Fruit fly (Drosophila melanogaster): ENCODE data around the gene Rack1.
A peak's percentile ranks its signal among the peaks of the same experiment; 100 is the strongest.

Gene Rack1

DNA sequence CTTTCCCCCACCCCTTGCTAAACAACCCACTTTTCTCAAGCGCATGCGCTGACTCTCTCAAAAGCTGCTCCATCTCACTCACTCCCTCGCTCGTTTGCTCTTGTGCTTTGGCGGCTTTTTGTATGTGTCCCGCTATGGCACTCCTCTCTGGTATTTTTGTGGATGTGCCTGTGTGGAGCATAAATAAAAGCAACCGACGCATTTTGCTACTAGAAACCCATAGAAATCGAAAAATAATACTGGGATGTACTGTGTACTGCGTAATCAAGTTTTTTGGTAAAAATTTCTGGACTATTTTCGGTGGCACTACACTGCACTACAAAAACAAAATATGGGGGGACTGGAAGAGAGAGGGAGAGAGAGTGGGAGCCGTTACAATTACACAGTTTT lies 17.4 kb downstream of the Rack1 start:
- TF ChIP-seq CG8478 (optimal IDR thresholded peaks at IDR 0.05) (no peak), CTCF (optimal IDR thresholded peaks at IDR 0.05) (no peak)

DNA sequence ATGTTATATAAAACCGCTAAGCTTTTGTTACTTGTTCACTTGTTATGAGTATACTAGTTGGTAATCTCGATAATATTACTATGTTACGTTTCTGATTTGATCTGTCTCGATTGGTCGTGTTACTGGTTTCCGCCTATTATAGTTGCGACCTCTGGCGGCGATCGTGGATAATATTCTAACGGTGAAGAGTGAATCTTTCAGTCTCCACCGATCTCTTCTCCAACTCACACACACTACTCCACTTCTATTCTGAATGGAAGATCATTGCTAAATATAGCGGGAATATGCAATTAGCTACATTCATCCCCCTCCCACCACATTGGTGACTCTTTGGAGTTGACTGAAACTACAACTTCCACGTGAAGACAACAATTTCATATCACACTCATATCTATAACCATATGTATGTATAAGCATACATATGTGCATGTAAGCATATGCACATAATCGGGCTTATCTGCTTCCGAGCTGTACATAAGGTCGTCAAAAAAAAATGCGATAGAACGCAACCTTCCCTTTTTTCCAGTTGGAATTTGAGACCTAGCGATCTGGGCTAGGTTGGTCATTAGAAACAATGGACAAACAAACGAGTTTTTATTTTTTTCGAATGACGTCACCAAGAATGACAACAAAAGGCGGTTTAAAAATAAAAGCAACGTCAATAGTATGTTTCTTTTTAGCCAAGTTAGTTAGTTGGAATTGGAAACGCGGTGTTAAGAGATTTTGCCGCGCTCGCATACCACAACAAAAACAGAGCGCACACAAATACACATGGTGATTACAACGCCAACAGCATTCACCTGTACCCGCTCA lies 18.0 kb downstream of the Rack1 start:
- TF ChIP-seq CG8478 (optimal IDR thresholded peaks at IDR 0.05): no peak
- TF ChIP-seq CTCF (optimal IDR thresholded peaks at IDR 0.05): peak; percentile 73 to 76

- no peak for TF ChIP-seq CTCF (optimal IDR thresholded peaks at IDR 0.05)
- no peak for TF ChIP-seq CG8478 (optimal IDR thresholded peaks at IDR 0.05)
Observed at dm6 chr2L:7807563-7807962, 19.6 kb downstream of the Rack1 start.

DNA sequence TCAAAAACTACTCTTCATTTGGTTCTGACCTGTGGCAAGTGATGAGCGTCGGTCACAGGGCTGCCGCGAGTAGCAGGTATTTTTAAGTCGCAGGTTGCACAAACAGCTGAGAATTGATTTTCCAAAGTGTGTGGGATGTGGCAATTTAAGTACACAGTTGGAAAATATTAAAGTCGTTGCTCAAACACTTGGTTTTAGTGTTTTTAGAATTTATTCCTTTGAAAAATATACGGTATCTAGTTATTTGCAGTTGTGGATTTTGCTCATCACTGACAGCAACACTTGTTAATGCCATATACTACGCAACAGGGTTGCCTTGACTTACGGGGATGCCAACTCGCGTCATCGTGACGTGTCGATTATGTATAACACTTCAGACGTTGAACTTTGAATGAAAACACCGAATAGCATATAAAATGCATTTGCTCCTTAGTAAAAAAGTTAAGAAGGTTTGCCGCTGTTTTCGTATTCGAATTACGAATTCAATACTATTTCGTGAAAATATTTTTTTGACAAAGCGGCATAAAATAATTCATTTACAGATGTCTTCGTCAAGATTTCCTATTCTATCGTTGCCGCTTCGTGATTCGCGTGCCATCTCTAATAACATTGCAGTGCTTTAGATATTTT lies 27.2 kb downstream of the Rack1 start, which contains the start of the genes Herp and r2d2:
TSS of gene Herp (minus strand) at position 255 of the 630 bp plus-strand sequence.
TSS of gene r2d2 (plus strand) at position 344 of the 630 bp plus-strand sequence.
- TF ChIP-seq CTCF (optimal IDR thresholded peaks at IDR 0.05) (peak in 1 of 2 experiments; percentile 17), CG8478 (optimal IDR thresholded peaks at IDR 0.05) (no peak)

dm6 chr2L:7795859-7796258 lies 31.3 kb downstream of the Rack1 start, which contains the start of gene LKRSDH:
Gene LKRSDH, minus strand, starts transcription at chr2L:7795959.
- TF ChIP-seq CTCF (optimal IDR thresholded peaks at IDR 0.05) (no peak), CG8478 (optimal IDR thresholded peaks at IDR 0.05) (no peak)

DNA sequence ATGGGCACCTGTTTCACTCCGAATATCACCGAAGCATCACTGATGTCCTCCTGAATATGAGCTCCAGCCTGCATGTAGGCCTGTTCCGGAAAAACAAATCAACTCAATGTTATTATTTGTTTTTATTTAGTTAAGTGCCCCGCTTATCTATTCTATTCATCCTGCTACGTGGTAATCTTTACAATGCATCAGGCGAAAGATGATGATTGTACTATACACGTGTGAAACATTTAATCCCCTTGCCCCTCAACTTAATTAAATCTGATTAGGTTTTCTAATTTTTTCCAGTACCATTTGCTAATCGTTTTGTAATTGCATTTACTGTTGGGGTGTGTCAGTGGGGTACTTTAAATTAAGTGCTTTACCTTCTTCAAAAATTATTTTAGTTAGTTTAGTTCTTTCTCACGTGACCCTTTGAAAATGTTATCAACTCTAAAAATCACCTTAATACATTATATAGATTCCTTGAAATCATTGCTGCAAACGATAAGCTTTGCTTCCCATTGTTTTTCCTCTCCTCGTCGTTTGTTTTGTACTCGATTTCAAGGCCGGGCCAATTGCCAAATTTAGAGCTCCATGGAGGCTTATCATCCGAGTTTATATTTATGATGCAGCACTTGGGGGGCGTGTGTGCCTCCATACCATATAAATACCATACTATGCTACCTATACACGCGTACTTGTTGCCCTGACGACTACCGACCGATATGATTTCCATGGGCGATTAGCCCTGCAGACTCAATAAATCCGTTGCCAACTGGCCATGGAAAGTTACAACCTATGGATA lies 32.2 kb downstream of the Rack1 start:
- TF ChIP-seq CTCF (optimal IDR thresholded peaks at IDR 0.05) (no peak), CG8478 (optimal IDR thresholded peaks at IDR 0.05) (no peak)

DNA sequence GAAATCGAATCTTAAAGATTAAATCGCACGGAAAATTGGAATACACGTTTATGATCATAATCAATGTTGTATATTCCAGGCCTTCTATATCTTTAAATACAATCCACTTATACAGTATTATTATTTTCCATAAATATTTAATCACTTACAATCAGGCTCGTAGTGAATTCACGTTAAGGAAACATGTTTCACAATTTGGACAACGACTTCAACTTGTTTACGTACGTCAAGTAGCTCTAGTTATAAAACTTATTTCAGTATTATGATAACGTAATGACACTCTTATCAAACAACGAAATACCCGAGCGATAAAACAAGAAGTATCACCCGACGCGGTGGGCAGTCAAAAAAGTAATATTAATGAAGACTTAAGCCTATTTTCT lies 35.8 kb downstream of the Rack1 start:
- no peak for TF ChIP-seq CG8478 (optimal IDR thresholded peaks at IDR 0.05)
- TF ChIP-seq CTCF (optimal IDR thresholded peaks at IDR 0.05): no peak

dm6 chr2L:7790448-7791355 lies 36.4 kb downstream of the Rack1 start, which contains the start of gene CG7149:
Gene CG7149, minus strand, starts transcription at chr2L:7790557.
- TF ChIP-seq CG8478 (optimal IDR thresholded peaks at IDR 0.05) (no peak), CTCF (optimal IDR thresholded peaks at IDR 0.05) (no peak)

DNA sequence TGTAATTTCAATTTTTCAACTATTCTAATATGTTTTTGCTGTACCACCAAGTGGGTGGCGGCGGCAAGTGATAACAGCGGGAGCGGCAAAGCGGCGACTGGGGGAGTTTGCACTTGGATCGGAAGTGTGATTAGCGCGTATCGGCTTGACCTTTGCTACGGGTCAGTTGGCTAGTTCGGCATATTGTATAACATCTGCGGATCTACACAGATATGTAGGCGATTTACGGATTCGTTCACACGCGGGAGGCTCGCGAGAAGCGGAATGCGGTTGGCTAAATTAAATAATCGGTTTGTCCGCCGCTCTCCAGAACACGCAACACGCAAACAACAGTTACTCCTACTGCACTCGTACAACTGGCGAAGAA lies 37.1 kb downstream of the Rack1 start:
- no peak for TF ChIP-seq CG8478 (optimal IDR thresholded peaks at IDR 0.05)
- no peak for TF ChIP-seq CTCF (optimal IDR thresholded peaks at IDR 0.05)

dm6 chr2L:7788952-7789466 lies 38.1 kb downstream of the Rack1 start:
- TF ChIP-seq CTCF (optimal IDR thresholded peaks at IDR 0.05) (no peak), CG8478 (optimal IDR thresholded peaks at IDR 0.05) (no peak)

DNA sequence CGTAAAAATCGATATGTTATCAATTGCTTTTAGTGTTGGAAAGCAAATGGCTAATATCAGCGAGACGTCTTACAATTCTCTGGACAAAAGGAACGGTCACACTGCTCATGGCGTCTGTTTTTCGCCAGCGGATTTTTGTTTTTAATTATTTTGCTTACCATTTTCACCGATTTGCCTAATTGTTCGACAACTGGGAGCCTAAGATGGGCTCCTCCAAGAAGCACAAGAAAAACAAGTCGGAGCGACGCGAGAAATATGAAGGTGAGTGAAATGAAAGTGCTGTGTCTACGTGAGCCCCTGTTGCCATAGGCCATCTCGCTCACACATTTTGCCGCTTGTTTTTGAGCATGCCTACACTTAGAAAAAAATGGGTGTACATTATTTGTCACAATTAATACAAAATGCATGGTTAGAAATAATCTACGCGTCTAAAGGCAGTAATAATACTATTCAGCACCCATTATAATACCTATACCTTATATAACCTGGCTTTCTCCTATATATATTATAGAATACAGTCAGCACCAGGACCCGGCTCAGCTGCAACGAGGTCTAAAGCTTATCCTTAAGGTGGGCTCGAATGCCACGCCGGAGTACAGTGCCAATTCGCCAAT lies 44.2 kb downstream of the Rack1 start, which contains the start of gene Brd7-9:
TSS of gene Brd7-9 (plus strand) at position 78 of the 614 bp plus-strand sequence.
- TF ChIP-seq CTCF (optimal IDR thresholded peaks at IDR 0.05) (no peak), CG8478 (optimal IDR thresholded peaks at IDR 0.05) (no peak)

DNA sequence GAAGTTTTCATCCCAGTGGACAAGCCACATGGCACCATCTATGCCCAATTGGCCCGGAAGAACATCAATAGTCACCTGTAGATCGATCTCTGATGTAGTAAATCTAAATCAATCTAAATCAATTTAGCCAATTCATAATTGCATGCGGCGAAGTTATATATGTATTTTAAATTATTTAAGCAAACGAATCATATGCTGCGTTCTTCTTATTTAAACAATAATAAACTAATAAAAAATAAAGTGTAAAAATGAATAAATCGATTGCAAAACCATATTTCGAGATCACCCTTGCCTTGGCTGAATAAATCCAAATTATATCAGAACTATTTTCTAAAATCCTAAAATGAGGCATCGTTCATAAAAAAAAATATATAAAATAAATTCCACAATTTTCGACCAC lies 46.0 kb downstream of the Rack1 start, which contains the start of gene CG7164:
TSS of gene CG7164 (plus strand) at position 301 of the 400 bp plus-strand sequence.
- TF ChIP-seq CTCF (optimal IDR thresholded peaks at IDR 0.05) (no peak), CG8478 (optimal IDR thresholded peaks at IDR 0.05) (no peak)

DNA sequence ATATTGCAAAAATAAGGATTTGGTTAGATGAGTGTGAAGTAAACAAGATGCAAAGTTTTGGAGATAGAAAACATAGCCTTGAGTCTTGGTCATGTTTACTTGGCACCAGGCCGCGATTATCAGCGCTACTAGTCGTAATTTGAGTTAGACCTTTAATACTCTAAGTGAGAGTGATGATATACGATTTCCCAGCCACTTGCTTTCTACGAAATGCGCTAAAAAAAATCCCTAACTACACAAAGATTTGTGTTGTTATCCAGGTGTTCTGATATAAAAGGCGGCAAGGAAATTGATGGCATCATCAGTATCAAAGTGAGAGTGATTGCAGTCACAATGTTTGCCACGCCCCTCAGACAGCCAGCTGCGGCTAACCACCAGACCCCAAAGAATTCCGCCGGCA lies 47.3 kb downstream of the Rack1 start, which contains the start of gene Uro:
TSS of gene Uro (plus strand) at position 301 of the 400 bp plus-strand sequence.
- TF ChIP-seq CG8478 (optimal IDR thresholded peaks at IDR 0.05) (no peak), CTCF (optimal IDR thresholded peaks at IDR 0.05) (no peak)

All from S2 (cell line).